Fruit fly (Drosophila melanogaster) Kc167 (cell line): ENCODE data around the gene CG42592.

ENCODE experiments used
- h ChIP-seq: fragments of >200 bp; optimal IDR thresholded peaks from 3 replicates; lab custom pipeline; 2018; ENCODE audit warnings: missing external identifiers
- psq ChIP-seq: fragments of >200 bp; optimal IDR thresholded peaks from 2 replicates; lab custom pipeline; 2017; ENCODE audit warnings: missing external identifiers

DNA sequence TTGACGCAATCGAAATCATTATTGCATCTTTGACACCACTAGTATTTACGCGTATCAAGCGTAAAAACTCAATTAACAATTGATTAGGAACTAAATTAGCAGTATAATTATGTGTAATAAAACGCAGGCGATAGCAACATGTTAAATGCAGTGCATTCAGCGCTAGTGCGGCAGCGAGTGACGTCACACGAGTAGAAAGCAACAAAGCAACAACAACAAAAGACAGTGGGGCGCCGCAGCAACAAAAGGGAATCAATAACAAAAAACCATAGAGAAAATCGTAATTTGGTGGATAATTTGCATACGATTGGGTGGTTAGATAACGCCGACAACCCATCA, 33.2 kb upstream of the CG42592 start, which contains the start of gene CG34133:
- TF ChIP-seq psq (lab: Kevin White, UChicago) (no peak), h (lab: Kevin White, UChicago) (no peak)
